Fruit fly (Drosophila melanogaster): ENCODE results near the gene CG4036.

Gene CG4036

DNA sequence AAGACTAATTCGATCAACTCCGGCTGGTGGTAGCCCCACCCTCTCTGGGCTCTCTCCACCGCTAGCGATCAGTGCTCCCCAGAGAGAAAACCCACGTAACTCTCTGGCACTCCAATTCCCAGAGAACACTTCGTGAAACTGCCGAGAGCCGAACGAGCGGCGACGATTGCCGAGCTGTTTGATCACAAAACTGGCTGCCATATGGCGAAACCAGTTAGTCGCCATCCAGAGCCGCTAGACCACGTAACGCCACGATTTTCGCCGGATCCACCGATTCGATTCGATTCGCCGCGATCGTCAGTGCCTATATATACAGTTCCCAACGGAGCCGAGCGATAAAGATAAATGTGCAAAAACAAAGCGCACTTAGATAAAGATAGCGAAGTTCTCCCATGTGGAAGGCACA is 8.5 kb upstream of the CG4036 start, which contains the start of gene IP3K1 (continued):
- TF ChIP-seq Rfx (GFP tag; IDR thresholded peaks at IDR 0.05): peak; percentile 73
- TF ChIP-seq Lhr (GFP tag; optimal IDR thresholded peaks at IDR 0.05): no peak
- TF ChIP-seq gsb (GFP tag; IDR thresholded peaks at IDR 0.05): no peak
- TF ChIP-seq C15 (GFP tag; IDR thresholded peaks at IDR 0.05): no peak
- TF ChIP-seq abd-A (tag; optimal IDR thresholded peaks at IDR 0.05): peak; percentile 72
- peak; percentile 60 for TF ChIP-seq grn (GFP tag; optimal IDR thresholded peaks at IDR 0.05)
- no peak for TF ChIP-seq wdn (GFP tag; IDR thresholded peaks at IDR 0.05)
- TF ChIP-seq CG6175 (GFP tag; IDR thresholded peaks at IDR 0.05): 0 out of 3 replicates have a peak, but pooled peaks have one; percentile 45
- no peak for TF ChIP-seq pnt (GFP tag; optimal IDR thresholded peaks at IDR 0.05)
- peak; percentile 30; the same call in 1 of the 2 replicates for TF ChIP-seq E2f1 (GFP tag; IDR thresholded peaks at IDR 0.05)
- TF ChIP-seq CG30020 (tag; optimal IDR thresholded peaks at IDR 0.05): no peak
- no peak for TF ChIP-seq CG1603 (tag; optimal IDR thresholded peaks at IDR 0.05)
- no peak for TF ChIP-seq CG18011 (GFP tag; optimal IDR thresholded peaks at IDR 0.05)
- no peak for TF ChIP-seq pfk (GFP tag; optimal IDR thresholded peaks at IDR 0.05)
- TF ChIP-seq ase (GFP tag; IDR thresholded peaks at IDR 0.05): peak; percentile 48; the same call in 2 of the 3 replicates
- TF ChIP-seq CG18476 (GFP tag; optimal IDR thresholded peaks at IDR 0.05): no peak
- no peak for TF ChIP-seq Hr3 (GFP tag; optimal IDR thresholded peaks at IDR 0.05)
- TF ChIP-seq CG2712 (tag; optimal IDR thresholded peaks at IDR 0.05): peak; percentile 27
- TF ChIP-seq sr (GFP tag; IDR thresholded peaks at IDR 0.05): peak; percentile 72; the same call in 2 of the 3 replicates
- TF ChIP-seq bigmax (GFP tag; optimal IDR thresholded peaks at IDR 0.05): no peak
- no peak for TF ChIP-seq CG8089 (GFP tag; optimal IDR thresholded peaks at IDR 0.05)
- no peak for TF ChIP-seq CG11093 (GFP tag; IDR thresholded peaks at IDR 0.05)
- peak; percentile 73 for TF ChIP-seq HmgZ (tag; optimal IDR thresholded peaks at IDR 0.05)
- TF ChIP-seq CG10321 (GFP tag; IDR thresholded peaks at IDR 0.05): no peak
- no peak for TF ChIP-seq Poxn (GFP tag; IDR thresholded peaks at IDR 0.05)
- TF ChIP-seq dmrt11E (tag; optimal IDR thresholded peaks at IDR 0.05): no peak
- TF ChIP-seq Abd-B (GFP tag; optimal IDR thresholded peaks at IDR 0.05): no peak
- no peak for TF ChIP-seq Lpt (GFP tag; optimal IDR thresholded peaks at IDR 0.05)
- peak; percentile 14 for TF ChIP-seq CG33557 (GFP tag; optimal IDR thresholded peaks at IDR 0.05)
- peak; percentile 66 for TF ChIP-seq tx (GFP tag; optimal IDR thresholded peaks at IDR 0.05)
- TF ChIP-seq peb (GFP tag; IDR thresholded peaks at IDR 0.05): no peak
- peak; percentile 39; the same call in 1 of the 2 replicates for TF ChIP-seq NFAT (GFP tag; IDR thresholded peaks at IDR 0.05)
- TF ChIP-seq vfl (GFP tag; optimal IDR thresholded peaks at IDR 0.05): no peak
- no peak for TF ChIP-seq fd3F (GFP tag; optimal IDR thresholded peaks at IDR 0.05)
- peak; percentile 24; the same call in 1 of the 3 replicates for TF ChIP-seq CG11695 (GFP tag; IDR thresholded peaks at IDR 0.05)
- TF ChIP-seq ems (GFP tag; optimal IDR thresholded peaks at IDR 0.05): no peak
- no peak for TF ChIP-seq Doc2 (GFP tag; IDR thresholded peaks at IDR 0.05)
- no peak for TF ChIP-seq Dip3 (GFP tag; optimal IDR thresholded peaks at IDR 0.05)
- peak; percentile 38 for TF ChIP-seq CG17829 (tag; optimal IDR thresholded peaks at IDR 0.05)
- no peak for TF ChIP-seq CkIIα-i1 (GFP tag; IDR thresholded peaks at IDR 0.05)
- no peak for TF ChIP-seq CG16863 (GFP tag; optimal IDR thresholded peaks at IDR 0.05)
- TF ChIP-seq pzg (GFP tag; optimal IDR thresholded peaks at IDR 0.05): no peak
- TF ChIP-seq CG32532 (GFP tag; IDR thresholded peaks at IDR 0.05): peak; percentile 83
- TF ChIP-seq danr (GFP tag; IDR thresholded peaks at IDR 0.05): no peak
- no peak for TF ChIP-seq CG2129 (GFP tag; IDR thresholded peaks at IDR 0.05; ENCODE audit: partially characterized antibody)
- peak; percentile 3 for TF ChIP-seq NfI (GFP tag; optimal IDR thresholded peaks at IDR 0.05)
- TF ChIP-seq BEAF-32 (GFP tag; optimal IDR thresholded peaks at IDR 0.05): no peak
- TF ChIP-seq CG7928 (GFP tag; optimal IDR thresholded peaks at IDR 0.05): no peak
- TF ChIP-seq H15 (GFP tag; IDR thresholded peaks at IDR 0.05): no peak
- TF ChIP-seq CG4707 (GFP tag; optimal IDR thresholded peaks at IDR 0.05): peak; percentile 8
- TF ChIP-seq CG12104 (GFP tag; optimal IDR thresholded peaks at IDR 0.05): no peak
- TF ChIP-seq sens-2 (GFP tag; IDR thresholded peaks at IDR 0.05): 0 out of 2 replicates have a peak, but pooled peaks have one; percentile 15

All from whole organism, embryonic.